Worm (Caenorhabditis elegans) whole organism, late embryonic: ENCODE data around the gene taf-13.

ENCODE experiments used
- gmeb-2 ChIP-seq: sonication (generic microtip); optimal IDR thresholded peaks from 2 replicates; lab custom pipeline; 2016; ENCODE audit warnings: missing genetic modification characterization, inconsistent platforms, missing compliant biosample characterization
- nhr-11 ChIP-seq: fragments of 150-350 bp; optimal IDR thresholded peaks from 2 replicates; lab custom pipeline; 2014; ENCODE audit warnings: missing biosample characterization, missing genetic modification characterization
- rnt-1 ChIP-seq: sonication (generic microtip); optimal IDR thresholded peaks from 2 replicates; lab custom pipeline; 2016; ENCODE audit warnings: missing genetic modification characterization, missing compliant biosample characterization
- unc-55 ChIP-seq: sonication (generic microtip); optimal IDR thresholded peaks from 2 replicates; lab custom pipeline; 2017; ENCODE audit warnings: missing biosample characterization, missing genetic modification reagents, missing genetic modification characterization

- TF ChIP-seq nhr-11 (tag; lab: Kevin White, UChicago) (no peak), rnt-1 (no peak), unc-55 (no peak), gmeb-2 (tag; lab: Kevin White, UChicago) (no peak)
These were observed 21.7 kb upstream of the taf-13 start for ce11 chrII:10627086-10627485.
